Fruit fly (Drosophila melanogaster) whole organism, embryonic: ENCODE data around the gene woc.

Experiments used
- Atf6 ChIP-seq: fragments of 200-800 bp; sonication (Bioruptor generic); IDR thresholded peaks from 2 replicates; pipeline ENCODE4 v1.3.6; 2022; ENCODE audit warnings: missing biosample characterization, missing genetic modification characterization
- CG10267 ChIP-seq: fragments of 200-800 bp; sonication (Bioruptor generic); optimal IDR thresholded peaks from 2 replicates; lab custom pipeline; 2018; ENCODE audit warnings: missing biosample characterization, mild to moderate bottlenecking, missing genetic modification characterization, moderate library complexity
- CG10431 ChIP-seq: fragments of 200-800 bp; sonication (Bioruptor generic); optimal IDR thresholded peaks from 3 replicates; lab custom pipeline; 2018; ENCODE audit warnings: missing biosample characterization, mild to moderate bottlenecking, missing genetic modification characterization
- CG10979 ChIP-seq: fragments of 200-800 bp; sonication (Bioruptor generic); optimal IDR thresholded peaks from 2 replicates; lab custom pipeline; 2018; ENCODE audit warnings: missing biosample characterization, mild to moderate bottlenecking, missing genetic modification characterization, moderate library complexity
- CG11696 ChIP-seq: fragments of 200-800 bp; sonication (Bioruptor generic); IDR thresholded peaks from 2 replicates; pipeline ENCODE4 v1.3.6; 2022; ENCODE audit warnings: missing biosample characterization, missing genetic modification characterization
- CG11723 ChIP-seq: fragments of 200-800 bp; sonication (Bioruptor generic); optimal IDR thresholded peaks from 2 replicates; lab custom pipeline; 2017; ENCODE audit warnings: missing biosample characterization, mild to moderate bottlenecking, missing genetic modification characterization
- CG12104 ChIP-seq: fragments of 200-800 bp; sonication (Bioruptor generic); optimal IDR thresholded peaks from 3 replicates; lab custom pipeline; 2016; ENCODE audit warnings: missing biosample characterization, missing genetic modification characterization
- CG12769 ChIP-seq: fragments of 200-800 bp; sonication (Bioruptor generic); optimal IDR thresholded peaks from 2 replicates; lab custom pipeline; 2019; ENCODE audit warnings: missing biosample characterization, mild to moderate bottlenecking, missing genetic modification characterization, moderate library complexity
- CG12942 ChIP-seq: fragments of 200-800 bp; sonication (Bioruptor generic); optimal IDR thresholded peaks from 3 replicates; lab custom pipeline; 2016; ENCODE audit warnings: missing biosample characterization, missing genetic modification characterization
- CG14014 ChIP-seq: fragments of 200-800 bp; sonication (Bioruptor generic); IDR thresholded peaks from 2 replicates; pipeline ENCODE4 v1.3.6; 2022; ENCODE audit warnings: missing biosample characterization, missing genetic modification characterization
- CG1529 ChIP-seq: fragments of 200-800 bp; sonication (Bioruptor generic); optimal IDR thresholded peaks from 3 replicates; lab custom pipeline; 2018; ENCODE audit warnings: missing biosample characterization, missing genetic modification characterization
- CG1647 ChIP-seq: fragments of 200-800 bp; sonication (Bioruptor generic); optimal IDR thresholded peaks from 3 replicates; lab custom pipeline; 2016; ENCODE audit warnings: missing biosample characterization, missing genetic modification characterization
- CG16779 ChIP-seq: fragments of 200-800 bp; sonication (Bioruptor generic); IDR thresholded peaks from 2 replicates; pipeline ENCODE4 v1.3.6; 2022; ENCODE audit warnings: missing biosample characterization, missing genetic modification characterization
- CG1832 ChIP-seq: fragments of 200-800 bp; sonication (Bioruptor generic); optimal IDR thresholded peaks from 2 replicates; lab custom pipeline; 2017; ENCODE audit warnings: missing biosample characterization, mild to moderate bottlenecking, missing genetic modification characterization, inconsistent platforms
- CG2202 ChIP-seq: fragments of 200-800 bp; sonication (Bioruptor generic); optimal IDR thresholded peaks from 2 replicates; lab custom pipeline; 2018; ENCODE audit warnings: missing biosample characterization, mild to moderate bottlenecking, missing genetic modification characterization
- CG32772 ChIP-seq: fragments of 200-800 bp; sonication (Bioruptor generic); IDR thresholded peaks from 2 replicates; pipeline ENCODE4 v1.3.6; 2022; ENCODE audit warnings: missing biosample characterization, missing genetic modification characterization
- CG4360 ChIP-seq: fragments of 200-800 bp; sonication (Bioruptor generic); IDR thresholded peaks from 2 replicates; pipeline ENCODE4 v1.3.6; 2022; ENCODE audit warnings: missing biosample characterization, missing genetic modification characterization
- CG4854 ChIP-seq: fragments of 200-800 bp; sonication (Bioruptor generic); optimal IDR thresholded peaks from 2 replicates; lab custom pipeline; 2016; ENCODE audit warnings: missing biosample characterization, missing genetic modification characterization, inconsistent platforms
- CG6654 ChIP-seq: fragments of 200-800 bp; sonication (Bioruptor generic); optimal IDR thresholded peaks from 2 replicates; lab custom pipeline; 2017; ENCODE audit warnings: missing biosample characterization, mild to moderate bottlenecking, missing genetic modification characterization
- CG8281 ChIP-seq: fragments of 200-800 bp; sonication (Bioruptor generic); optimal IDR thresholded peaks from 2 replicates; lab custom pipeline; 2018; ENCODE audit warnings: missing biosample characterization, mild to moderate bottlenecking, missing genetic modification characterization, moderate library complexity
- CG8388 ChIP-seq: fragments of 200-800 bp; sonication (Bioruptor generic); optimal IDR thresholded peaks from 2 replicates; lab custom pipeline; 2019; ENCODE audit warnings: missing biosample characterization, mild to moderate bottlenecking, missing genetic modification characterization, moderate library complexity
- CG9932 ChIP-seq: fragments of 200-800 bp; sonication (Bioruptor generic); IDR thresholded peaks from 2 replicates; pipeline ENCODE4 v1.3.6; 2022; ENCODE audit warnings: missing biosample characterization, missing genetic modification characterization
- D19A ChIP-seq: fragments of 200-800 bp; optimal IDR thresholded peaks from 3 replicates; lab custom pipeline; 2019; ENCODE audit warnings: missing biosample characterization, mild to moderate bottlenecking, missing genetic modification characterization, moderate library complexity
- Dp ChIP-seq: fragments of 200-800 bp; sonication (Bioruptor generic); optimal IDR thresholded peaks from 2 replicates; lab custom pipeline; 2018; ENCODE audit warnings: missing biosample characterization, mild to moderate bottlenecking, missing genetic modification characterization, moderate library complexity
- Gug ChIP-seq: fragments of 200-800 bp; sonication (Bioruptor generic); IDR thresholded peaks from 4 replicates; pipeline ENCODE4 v1.3.6; 2022; ENCODE audit warnings: missing biosample characterization, missing genetic modification characterization
- HHEX ChIP-seq: fragments of 200-800 bp; sonication (Bioruptor generic); optimal IDR thresholded peaks from 3 replicates; lab custom pipeline; 2017; ENCODE audit warnings: missing biosample characterization, mild to moderate bottlenecking, missing genetic modification characterization, missing genetic modification reagents
- HLH4C ChIP-seq: fragments of 200-800 bp; sonication (Bioruptor generic); IDR thresholded peaks from 3 replicates; pipeline ENCODE4 v1.3.6; 2022; ENCODE audit warnings: missing biosample characterization, missing genetic modification characterization; ENCODE audit not compliant: partially characterized antibody
- HLHmδ ChIP-seq: fragments of 200-800 bp; sonication (Bioruptor generic); optimal IDR thresholded peaks from 2 replicates; lab custom pipeline; 2018; ENCODE audit warnings: missing biosample characterization, mild to moderate bottlenecking, missing genetic modification characterization, moderate library complexity
- Hr3 ChIP-seq: fragments of 200-800 bp; sonication (Bioruptor generic); optimal IDR thresholded peaks from 3 replicates; lab custom pipeline; 2016; ENCODE audit warnings: missing biosample characterization, missing genetic modification characterization
- Lpt ChIP-seq: fragments of >200 bp; optimal IDR thresholded peaks from 2 replicates; lab custom pipeline; 2018; ENCODE audit warnings: missing biosample characterization, missing genetic modification characterization
- NFAT ChIP-seq: fragments of 200-800 bp; sonication (Bioruptor generic); IDR thresholded peaks from 2 replicates; pipeline ENCODE4 v1.3.6; 2022; ENCODE audit warnings: missing biosample characterization, missing genetic modification characterization
- bab2 ChIP-seq: fragments of 200-800 bp; sonication (Bioruptor generic); optimal IDR thresholded peaks from 2 replicates; lab custom pipeline; 2016; ENCODE audit warnings: missing biosample characterization, missing genetic modification characterization
- cwo ChIP-seq: fragments of 200-800 bp; sonication (Bioruptor generic); optimal IDR thresholded peaks from 3 replicates; lab custom pipeline; 2017; ENCODE audit warnings: missing biosample characterization, missing genetic modification characterization, mild to moderate bottlenecking, moderate library complexity, missing genetic modification reagents
- dpn ChIP-seq, 2 experiments: fragments of 200-800 bp; sonication (Bioruptor generic); optimal IDR thresholded peaks; 3 replicates each; lab custom pipeline; 2016; ENCODE audit warnings: missing biosample characterization in 2 of 2, missing genetic modification characterization in 2 of 2
- gfzf ChIP-seq: fragments of 200-800 bp; sonication (Bioruptor generic); optimal IDR thresholded peaks from 2 replicates; lab custom pipeline; 2016; ENCODE audit warnings: missing biosample characterization, mild to moderate bottlenecking, missing genetic modification characterization, moderate library complexity
- hb ChIP-seq: fragments of 200-800 bp; sonication (Bioruptor generic); IDR thresholded peaks from 3 replicates; pipeline ENCODE4 v1.3.6; 2022; ENCODE audit warnings: missing biosample characterization, missing genetic modification characterization; ENCODE audit not compliant: partially characterized antibody
- hth ChIP-seq: fragments of >200 bp; optimal IDR thresholded peaks from 2 replicates; lab custom pipeline; 2017; ENCODE audit warnings: inconsistent platforms
- inv ChIP-seq: fragments of 200-800 bp; sonication (Bioruptor generic); IDR thresholded peaks from 2 replicates; pipeline ENCODE4 v1.3.6; 2022; ENCODE audit warnings: missing biosample characterization, missing genetic modification characterization; ENCODE audit not compliant: partially characterized antibody
- jumu ChIP-seq: fragments of 200-800 bp; sonication (Bioruptor generic); optimal IDR thresholded peaks from 3 replicates; lab custom pipeline; 2016; ENCODE audit warnings: missing biosample characterization, missing genetic modification characterization
- kay ChIP-seq: fragments of 200-800 bp; sonication (Bioruptor generic); optimal IDR thresholded peaks from 2 replicates; lab custom pipeline; 2016; ENCODE audit warnings: missing biosample characterization, missing genetic modification characterization
- pfk ChIP-seq: fragments of 200-800 bp; sonication (Bioruptor generic); optimal IDR thresholded peaks from 2 replicates; lab custom pipeline; 2018; ENCODE audit warnings: missing biosample characterization, mild to moderate bottlenecking, missing genetic modification characterization, moderate library complexity
- repo ChIP-seq: fragments of 200-800 bp; sonication (Bioruptor generic); optimal IDR thresholded peaks from 2 replicates; lab custom pipeline; 2016; ENCODE audit warnings: missing biosample characterization, missing genetic modification characterization
- salm ChIP-seq: fragments of 200-800 bp; sonication (Bioruptor generic); optimal IDR thresholded peaks from 2 replicates; lab custom pipeline; 2018; ENCODE audit warnings: missing biosample characterization, mild to moderate bottlenecking, missing genetic modification characterization
- sc ChIP-seq, 3 experiments: fragments of >200 bp in 2 of 3; fragments of 200-800 bp in 1 of 3; sonication (Bioruptor generic) in 1 of 3; optimal IDR thresholded peaks; 2 replicates in 2 of 3; 3 replicates in 1 of 3; lab custom pipeline; 2017; ENCODE audit warnings: mild to moderate bottlenecking in 1 of 3, missing biosample characterization in 1 of 3, missing genetic modification characterization in 1 of 3, missing genetic modification reagents in 1 of 3
- sna ChIP-seq: fragments of 200-800 bp; sonication (Bioruptor generic); IDR thresholded peaks from 2 replicates; pipeline ENCODE4 v1.3.6; 2022; ENCODE audit warnings: missing biosample characterization, missing genetic modification characterization; ENCODE audit not compliant: partially characterized antibody
- stc ChIP-seq: fragments of 200-800 bp; sonication (Bioruptor generic); IDR thresholded peaks from 2 replicates; pipeline ENCODE4 v1.3.6; 2022; ENCODE audit warnings: missing biosample characterization, missing genetic modification characterization
- ttk ChIP-seq: fragments of 200-800 bp; sonication (Bioruptor generic); IDR thresholded peaks from 2 replicates; pipeline ENCODE4 v2.1.2; 2022; ENCODE audit warnings: missing biosample characterization, missing genetic modification characterization
- twi ChIP-seq: fragments of 200-800 bp; optimal IDR thresholded peaks from 2 replicates; lab custom pipeline; 2019; ENCODE audit warnings: missing biosample characterization, mild to moderate bottlenecking, missing genetic modification characterization, moderate library complexity
- zen2 ChIP-seq: fragments of 200-800 bp; sonication (Bioruptor generic); IDR thresholded peaks from 3 replicates; pipeline ENCODE4 v1.3.6; 2022; ENCODE audit warnings: missing biosample characterization, missing genetic modification characterization; ENCODE audit not compliant: partially characterized antibody

Gene woc

dm6 chr3R:27292159-27292880, 28.5 kb upstream of the woc start, which contains the start of gene CG3348 (continued):
- TF ChIP-seq CG6654 (GFP tag; lab: Kevin White, UChicago) (peak; percentile 48), CG1832 (GFP tag; lab: Kevin White, UChicago) (no peak), salm (tag; lab: Kevin White, UChicago) (no peak), CG1647 (GFP tag; lab: Kevin White, UChicago) (peak; percentile 69), CG10267 (tag; lab: Kevin White, UChicago) (peak; percentile 53), CG4360 (GFP tag; lab: Robert Waterston, UW) (no peak), CG1529 (peak; percentile 20), sc (optimal IDR thresholded peaks at IDR 0.05; lab: Kevin White, UChicago) (no peak), sc (GFP tag; optimal IDR thresholded peaks at IDR 0.05; lab: Kevin White, UChicago) (peak; percentile 26), Lpt (GFP tag; lab: Kevin White, UChicago) (no peak), zen2 (GFP tag; lab: Robert Waterston, UW) (no peak), CG10979 (tag; lab: Kevin White, UChicago) (peak; percentile 53), CG8281 (peak; percentile 45), repo (GFP tag; lab: Kevin White, UChicago) (no peak), CG12769 (peak; percentile 61), twi (tag; lab: Kevin White, UChicago) (no peak), CG14014 (peak; percentile 72), hth (lab: Kevin White, UChicago) (no peak), CG9932 (GFP tag; lab: Robert Waterston, UW) (peak; percentile 83), CG12104 (peak; percentile 77), bab2 (peak; percentile 74), CG8388 (peak; percentile 67), D19A (tag; lab: Kevin White, UChicago) (peak; percentile 38), CG12942 (GFP tag; lab: Kevin White, UChicago) (peak; percentile 36), NFAT (peak; percentile 69), jumu (GFP tag; lab: Kevin White, UChicago) (peak; percentile 8), CG16779 (GFP tag; lab: Robert Waterston, UW) (0 out of 2 replicates have a peak, but pooled peaks have one; percentile 48), cwo (GFP tag; lab: Kevin White, UChicago) (peak; percentile 86), pfk (GFP tag; lab: Kevin White, UChicago) (no peak), kay (GFP tag; lab: Kevin White, UChicago) (no peak), HLHmδ (no peak), CG4854 (GFP tag; lab: Kevin White, UChicago) (no peak), Atf6 (GFP tag; lab: Robert Waterston, UW) (peak; percentile 81), CG11696 (GFP tag; lab: Robert Waterston, UW) (peak; percentile 31; the same call in 1 of the 2 replicates), Gug (GFP tag; lab: Robert Waterston, UW) (peak; percentile 24; the same call in 1 of the 4 replicates), CG32772 (no peak), Hr3 (peak; percentile 58), CG2202 (tag; lab: Kevin White, UChicago) (no peak), CG11723 (GFP tag; lab: Kevin White, UChicago) (peak; percentile 35), stc (GFP tag; lab: Robert Waterston, UW) (0 out of 2 replicates have a peak, but pooled peaks have one; percentile 30), Dp (no peak), HLH4C (GFP tag; lab: Robert Waterston, UW) (no peak), sna (GFP tag; lab: Robert Waterston, UW) (no peak), gfzf (GFP tag; lab: Kevin White, UChicago) (no peak), inv (GFP tag; lab: Robert Waterston, UW) (no peak), CG10431 (GFP tag; lab: Kevin White, UChicago) (no peak), dpn (GFP tag; optimal IDR thresholded peaks at IDR 0.05; lab: Kevin White, UChicago) (peak; percentile 40 to 52), HHEX (GFP tag; lab: Kevin White, UChicago) (peak; percentile 82), hb (GFP tag; lab: Robert Waterston, UW) (no peak), ttk (GFP tag; lab: Robert Waterston, UW) (peak; percentile 63)
